Worm (Caenorhabditis elegans) whole organism, L3 larva: Measurements from ENCODE around the gene R102.11.

Source experiments
- ceh-9 ChIP-seq: sonication (generic microtip); optimal IDR thresholded peaks from 2 replicates; lab custom pipeline; 2018; ENCODE audit warnings: missing biosample characterization, missing genetic modification characterization
- lin-15B ChIP-seq: fragments of 150-350 bp; optimal IDR thresholded peaks from 2 replicates; lab custom pipeline; 2014; ENCODE audit warnings: missing biosample characterization, missing genetic modification characterization
- nhr-11 ChIP-seq: fragments of 150-350 bp; optimal IDR thresholded peaks from 2 replicates; lab custom pipeline; 2014; ENCODE audit warnings: missing biosample characterization, missing genetic modification characterization
- nhr-237 ChIP-seq: fragments of 150-350 bp; optimal IDR thresholded peaks from 2 replicates; lab custom pipeline; 2014; ENCODE audit warnings: missing biosample characterization, missing genetic modification characterization
- nhr-77 ChIP-seq: fragments of 150-350 bp; optimal IDR thresholded peaks from 2 replicates; lab custom pipeline; 2014; ENCODE audit warnings: missing biosample characterization, missing genetic modification characterization
- ztf-4 ChIP-seq: fragments of 150-350 bp; optimal IDR thresholded peaks from 2 replicates; lab custom pipeline; 2014; ENCODE audit warnings: missing biosample characterization, missing genetic modification characterization

ce11 chrIV:10716348-10716747 is 16.8 kb upstream of the R102.11 start, which contains the start of gene ncx-3:
- TF ChIP-seq nhr-77 (tag; lab: Kevin White, UChicago) (no peak), lin-15B (tag; lab: Kevin White, UChicago) (no peak), ztf-4 (tag; lab: Kevin White, UChicago) (no peak), ceh-9 (tag; lab: Kevin White, UChicago) (no peak), nhr-11 (no peak), nhr-237 (tag; lab: Kevin White, UChicago) (no peak)
